Worm (Caenorhabditis elegans) whole organism, early embryonic: ENCODE data around the gene sri-78.

ENCODE experiments used
- B0310.2 ChIP-seq: sonication (generic microtip); optimal IDR thresholded peaks from 2 replicates; lab custom pipeline; 2016; ENCODE audit warnings: mild to moderate bottlenecking, missing genetic modification characterization, missing compliant biosample characterization
- F13C5.2 ChIP-seq: sonication (generic microtip); optimal IDR thresholded peaks from 2 replicates; lab custom pipeline; 2017; ENCODE audit warnings: mild to moderate bottlenecking, missing genetic modification characterization, inconsistent platforms, missing compliant biosample characterization
- ama-1 ChIP-seq: fragments of 150-350 bp; optimal IDR thresholded peaks from 2 replicates; lab custom pipeline; 2014
- ceh-13 ChIP-seq: fragments of 200-800 bp; sonication (Bioruptor generic); optimal IDR thresholded peaks from 2 replicates; lab custom pipeline; 2018; ENCODE audit warnings: mild to moderate bottlenecking, missing genetic modification characterization, missing compliant biosample characterization
- ceh-36 ChIP-seq: sonication (generic microtip); optimal IDR thresholded peaks from 2 replicates; lab custom pipeline; 2016; ENCODE audit warnings: missing genetic modification characterization, inconsistent platforms, missing compliant biosample characterization
- hmbx-1 ChIP-seq: sonication (generic microtip); optimal IDR thresholded peaks from 2 replicates; lab custom pipeline; 2016; ENCODE audit warnings: mild to moderate bottlenecking, missing genetic modification characterization, missing compliant biosample characterization
- scrt-1 ChIP-seq: fragments of 200-800 bp; sonication (Bioruptor generic); IDR thresholded peaks from 2 replicates; pipeline ENCODE4 v1.3.6; 2022; ENCODE audit warnings: missing genetic modification characterization, missing compliant biosample characterization
- tbx-37 ChIP-seq: fragments of 200-800 bp; sonication (Bioruptor generic); conservative IDR thresholded peaks from 2 replicates; pipeline ENCODE4 v1.3.6; 2022; ENCODE audit warnings: missing genetic modification reagents, missing genetic modification characterization, missing compliant biosample characterization

- TF ChIP-seq tbx-37 = no peak
- TF ChIP-seq F13C5.2 = no peak
- TF ChIP-seq B0310.2 = no peak
- no peak for TF ChIP-seq scrt-1 (GFP tag; lab: Robert Waterston, UW)
- TF ChIP-seq hmbx-1 (tag; lab: Kevin White, UChicago) = no peak
- TF ChIP-seq ama-1 (lab: Kevin White, UChicago) = no peak
- no peak for TF ChIP-seq ceh-36
- no peak for TF ChIP-seq ceh-13
Observed at ce11 chrII:3208679-3209078, 23.7 kb downstream of the sri-78 start, which contains the start of gene sdz-35.
